Worm (Caenorhabditis elegans) whole organism, L2 larva: ENCODE data around the gene oac-8.

ENCODE experiments used
- crh-2 ChIP-seq: sonication (generic microtip); optimal IDR thresholded peaks from 2 replicates; lab custom pipeline; 2017; ENCODE audit warnings: missing biosample characterization, missing genetic modification characterization
- elt-1 ChIP-seq: fragments of 150-350 bp; optimal IDR thresholded peaks from 2 replicates; lab custom pipeline; 2014; ENCODE audit warnings: missing biosample characterization, missing genetic modification characterization
- elt-3 ChIP-seq: sonication (generic microtip); optimal IDR thresholded peaks from 2 replicates; lab custom pipeline; 2017; ENCODE audit warnings: missing biosample characterization, missing genetic modification characterization
- fos-1 ChIP-seq: fragments of 150-350 bp; optimal IDR thresholded peaks from 2 replicates; lab custom pipeline; 2014; ENCODE audit warnings: missing biosample characterization, missing genetic modification characterization
- gmeb-1 ChIP-seq: fragments of 150-350 bp; optimal IDR thresholded peaks from 2 replicates; lab custom pipeline; 2014; ENCODE audit warnings: missing biosample characterization, missing genetic modification characterization
- lin-11 ChIP-seq: fragments of 150-350 bp; sonication (generic microtip); optimal IDR thresholded peaks from 2 replicates; lab custom pipeline; 2014; ENCODE audit warnings: missing biosample characterization, missing genetic modification characterization, inconsistent platforms, mixed read lengths
- nhr-10 ChIP-seq: sonication (generic microtip); optimal IDR thresholded peaks from 2 replicates; lab custom pipeline; 2017; ENCODE audit warnings: missing biosample characterization, missing genetic modification characterization
- nhr-12 ChIP-seq: fragments of 150-350 bp; optimal IDR thresholded peaks from 2 replicates; lab custom pipeline; 2014; ENCODE audit warnings: missing biosample characterization, missing genetic modification characterization
- nhr-23 ChIP-seq: fragments of 150-350 bp; optimal IDR thresholded peaks from 2 replicates; lab custom pipeline; 2014; ENCODE audit warnings: missing biosample characterization, missing genetic modification reagents, missing genetic modification characterization
- sma-9 ChIP-seq, 2 experiments: fragments of 150-350 bp in 1 of 2; sonication (generic microtip) in 1 of 2; optimal IDR thresholded peaks; 2 replicates each; lab custom pipeline; 2014 to 2016; ENCODE audit warnings: missing genetic modification characterization in 2 of 2, mild to moderate bottlenecking in 1 of 2, missing biosample characterization in 1 of 2, missing compliant biosample characterization in 1 of 2, missing genetic modification reagents in 1 of 2, moderate library complexity in 1 of 2
- unc-55 ChIP-seq: fragments of 150-350 bp; sonication (generic microtip); optimal IDR thresholded peaks from 3 replicates; lab custom pipeline; 2014; ENCODE audit warnings: missing biosample characterization, missing genetic modification reagents, missing genetic modification characterization
- unc-62 ChIP-seq: fragments of 150-350 bp; optimal IDR thresholded peaks from 2 replicates; lab custom pipeline; 2014; ENCODE audit warnings: missing biosample characterization, missing genetic modification reagents, missing genetic modification characterization

oac-8 gene

ce11 chrIV:10628724-10629123, 44.4 kb downstream of the oac-8 start, which contains the start of gene R09H10.5:
Gene R09H10.5, minus strand, starts transcription at chrIV:10628829.
- no peak for TF ChIP-seq nhr-12 (tag; lab: Kevin White, UChicago)
- TF ChIP-seq fos-1: peak; percentile 53

DNA sequence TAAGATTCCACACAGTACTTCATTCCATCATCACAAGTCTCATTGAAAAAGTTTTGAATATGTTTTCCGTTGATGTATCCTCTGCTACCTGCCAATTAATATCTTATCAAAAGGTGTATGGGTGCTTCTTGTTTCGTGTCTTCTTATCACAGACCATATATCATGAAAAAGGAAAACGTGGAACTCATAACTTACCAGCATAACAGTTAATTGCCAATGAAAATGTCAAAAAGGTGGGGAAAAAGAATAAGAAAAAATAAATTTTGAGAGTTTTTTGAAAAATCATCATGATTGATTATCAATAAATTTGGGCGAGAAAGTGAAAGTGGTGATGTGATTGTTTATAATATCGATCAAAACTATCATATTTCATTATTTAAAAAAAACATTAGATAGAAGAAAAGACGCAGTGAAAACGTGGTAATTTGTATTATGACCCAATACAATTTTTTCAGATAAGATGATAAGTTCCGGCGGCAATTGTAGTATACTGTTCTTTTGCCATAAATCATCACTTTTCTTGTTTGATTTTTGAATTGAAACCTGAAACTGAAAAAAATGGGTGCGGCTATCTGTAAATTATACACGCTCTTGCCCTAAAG, 46.7 kb downstream of the oac-8 start, which contains the start of gene F56C4.4:
Gene F56C4.4 (minus strand): TSS at position 315 of the 602 bp plus-strand sequence.
- no peak for TF ChIP-seq nhr-23 (tag; lab: Kevin White, UChicago)
- TF ChIP-seq nhr-10 (tag; lab: Kevin White, UChicago): no peak
- peak; percentile 41 for TF ChIP-seq fos-1
- TF ChIP-seq unc-62: no peak
- TF ChIP-seq crh-2 (tag; lab: Kevin White, UChicago): peak; percentile 55

ce11 chrIV:10636649-10637048, 52.3 kb downstream of the oac-8 start, which contains the start of gene F56C4.1:
Gene F56C4.1, plus strand, starts transcription at chrIV:10636949.
- no peak for TF ChIP-seq unc-55 (GFP tag; lab: Kevin White, UChicago)
- TF ChIP-seq lin-11: no peak
- TF ChIP-seq unc-62: no peak
- TF ChIP-seq elt-3 (tag; lab: Kevin White, UChicago): no peak
- no peak for TF ChIP-seq fos-1
- no peak for TF ChIP-seq gmeb-1 (tag; lab: Kevin White, UChicago)
- no peak for TF ChIP-seq nhr-12 (tag; lab: Kevin White, UChicago)
- TF ChIP-seq sma-9 (GFP tag; optimal IDR thresholded peaks at IDR 0.05; lab: Kevin White, UChicago): no peak
- TF ChIP-seq sma-9 (tag; optimal IDR thresholded peaks at IDR 0.05; lab: Kevin White, UChicago): no peak
- TF ChIP-seq elt-1 (tag; lab: Kevin White, UChicago): no peak
